Fruit fly (Drosophila melanogaster) whole organism, wandering third instar larva: ENCODE results near the gene nmo.

ENCODE experiments used
- CrebA ChIP-seq: fragments of 200-800 bp; sonication (Bioruptor generic); optimal IDR thresholded peaks from 2 replicates; lab custom pipeline; 2016; ENCODE audit warnings: missing biosample characterization, mild to moderate bottlenecking, missing genetic modification characterization, borderline replicate concordance
- Mio ChIP-seq: sonication (Bioruptor generic); optimal IDR thresholded peaks from 2 replicates; lab custom pipeline; 2016; ENCODE audit warnings: missing biosample characterization, missing genetic modification characterization
- OdsH ChIP-seq: fragments of 200-800 bp; sonication (Bioruptor generic); optimal IDR thresholded peaks from 2 replicates; lab custom pipeline; 2016; ENCODE audit warnings: missing biosample characterization, mild to moderate bottlenecking, missing genetic modification characterization
- Sp1 ChIP-seq: fragments of 200-800 bp; sonication (Bioruptor generic); optimal IDR thresholded peaks from 3 replicates; lab custom pipeline; 2019; ENCODE audit warnings: missing biosample characterization, mild to moderate bottlenecking, missing genetic modification characterization, moderate library complexity
- Vsx2 ChIP-seq: fragments of 200-300, 225-300 bp; sonication (Bioruptor generic); optimal IDR thresholded peaks from 2 replicates; lab custom pipeline; 2018; ENCODE audit warnings: missing biosample characterization, missing genetic modification characterization; ENCODE audit not compliant: partially characterized antibody
- br ChIP-seq: fragments of 200-800 bp; sonication (Bioruptor generic); optimal IDR thresholded peaks from 2 replicates; lab custom pipeline; 2016; ENCODE audit warnings: missing biosample characterization, missing genetic modification characterization
- fru ChIP-seq: fragments of 200-800 bp; sonication (Bioruptor generic); optimal IDR thresholded peaks from 3 replicates; lab custom pipeline; 2016; ENCODE audit warnings: missing biosample characterization, mild to moderate bottlenecking, missing genetic modification characterization
- h ChIP-seq: fragments of 200-800 bp; sonication (Bioruptor generic); optimal IDR thresholded peaks from 3 replicates; lab custom pipeline; 2016; ENCODE audit warnings: missing biosample characterization, mild to moderate bottlenecking, missing genetic modification characterization
- lola ChIP-seq: fragments of >200 bp; optimal IDR thresholded peaks from 2 replicates; lab custom pipeline; 2017; ENCODE audit warnings: missing biosample characterization, missing genetic modification characterization
- psq ChIP-seq: fragments of 200-800 bp; sonication (Bioruptor generic); optimal IDR thresholded peaks from 3 replicates; lab custom pipeline; 2017; ENCODE audit warnings: missing biosample characterization, mild to moderate bottlenecking, missing genetic modification characterization, moderate library complexity
- usp ChIP-seq: fragments of >200 bp; optimal IDR thresholded peaks from 2 replicates; lab custom pipeline; 2017; ENCODE audit warnings: missing biosample characterization, missing genetic modification characterization

DNA sequence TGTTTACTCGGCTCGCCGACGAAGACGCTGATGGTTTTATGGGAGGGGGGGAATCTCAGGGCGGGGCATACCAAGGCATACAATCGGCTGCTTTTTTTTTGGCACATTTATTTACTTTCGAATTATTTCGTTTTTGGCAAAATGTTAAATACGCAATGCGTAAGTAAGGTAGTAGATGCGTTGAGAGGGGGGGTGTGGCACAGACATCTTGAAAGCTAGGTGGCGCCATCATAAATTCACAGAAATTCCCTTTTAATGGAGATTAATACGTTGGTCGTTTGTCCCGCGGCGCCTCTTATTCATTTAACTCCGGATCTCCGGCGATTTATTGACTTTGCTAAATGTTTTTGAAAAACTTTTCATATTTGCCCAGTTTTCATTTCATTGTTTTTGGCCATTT, 37.3 kb upstream of the nmo start:
- TF ChIP-seq Vsx2 (GFP tag; lab: Kevin White, UChicago) = no peak
- no peak for TF ChIP-seq fru (GFP tag; lab: Kevin White, UChicago)
- TF ChIP-seq lola (GFP tag; lab: Kevin White, UChicago) = no peak
- no peak for TF ChIP-seq psq (GFP tag; lab: Kevin White, UChicago)
- TF ChIP-seq OdsH (GFP tag; lab: Kevin White, UChicago) = no peak
- TF ChIP-seq CrebA = no peak
- no peak for TF ChIP-seq Mio (GFP tag; lab: Kevin White, UChicago)
- TF ChIP-seq Sp1 (GFP tag; lab: Kevin White, UChicago) = no peak
- no peak for TF ChIP-seq h (GFP tag; lab: Kevin White, UChicago)
- TF ChIP-seq usp (GFP tag; lab: Kevin White, UChicago) = no peak
- TF ChIP-seq br (GFP tag; lab: Kevin White, UChicago) = no peak
